Fruit fly (Drosophila melanogaster) whole organism, embryonic: Measurements from ENCODE around the gene CG4267.

ENCODE experiments used
- Asciz ChIP-seq: fragments of 200-800 bp; sonication (Bioruptor generic); optimal IDR thresholded peaks from 2 replicates; lab custom pipeline; 2017; ENCODE audit warnings: missing biosample characterization, mild to moderate bottlenecking, missing genetic modification characterization, missing genetic modification reagents
- Bgb ChIP-seq: fragments of 200-800 bp; sonication (Bioruptor generic); IDR thresholded peaks from 2 replicates; pipeline ENCODE4 v1.3.6; 2022; ENCODE audit warnings: missing biosample characterization, missing genetic modification characterization; ENCODE audit not compliant: partially characterized antibody
- CG10267 ChIP-seq: fragments of 200-800 bp; sonication (Bioruptor generic); optimal IDR thresholded peaks from 2 replicates; lab custom pipeline; 2018; ENCODE audit warnings: missing biosample characterization, mild to moderate bottlenecking, missing genetic modification characterization, moderate library complexity
- CG13624 ChIP-seq: fragments of 200-800 bp; sonication (Bioruptor generic); optimal IDR thresholded peaks from 2 replicates; lab custom pipeline; 2016; ENCODE audit warnings: missing biosample characterization, missing genetic modification characterization
- CG14014 ChIP-seq: fragments of 200-800 bp; sonication (Bioruptor generic); IDR thresholded peaks from 2 replicates; pipeline ENCODE4 v1.3.6; 2022; ENCODE audit warnings: missing biosample characterization, missing genetic modification characterization
- CG14050 ChIP-seq: fragments of 200-800 bp; sonication (Bioruptor generic); IDR thresholded peaks from 3 replicates; pipeline ENCODE4 v1.3.6; 2022; ENCODE audit warnings: missing biosample characterization, missing genetic modification characterization
- CG14441 ChIP-seq: fragments of 200-800 bp; sonication (Bioruptor generic); IDR thresholded peaks from 2 replicates; pipeline ENCODE4 v1.3.6; 2022; ENCODE audit warnings: missing biosample characterization, missing genetic modification characterization
- CG15073 ChIP-seq: fragments of 200-800 bp; sonication (Bioruptor generic); optimal IDR thresholded peaks from 2 replicates; lab custom pipeline; 2016; ENCODE audit warnings: missing biosample characterization, missing genetic modification characterization
- CG15269 ChIP-seq: fragments of 200-800 bp; sonication (Bioruptor generic); optimal IDR thresholded peaks from 2 replicates; lab custom pipeline; 2018; ENCODE audit warnings: missing biosample characterization, mild to moderate bottlenecking, missing genetic modification characterization, moderate library complexity
- CG16813 ChIP-seq: fragments of 200-800 bp; sonication (Bioruptor generic); IDR thresholded peaks from 3 replicates; pipeline ENCODE4 v1.3.6; 2022; ENCODE audit warnings: missing biosample characterization, missing genetic modification characterization; ENCODE audit not compliant: partially characterized antibody
- CG17186 ChIP-seq: fragments of 200-800 bp; sonication (Bioruptor generic); optimal IDR thresholded peaks from 3 replicates; lab custom pipeline; 2017; ENCODE audit warnings: missing biosample characterization, missing genetic modification reagents, missing genetic modification characterization
- CG17568 ChIP-seq: fragments of 200-800 bp; sonication (Bioruptor generic); optimal IDR thresholded peaks from 2 replicates; lab custom pipeline; 2018; ENCODE audit warnings: missing biosample characterization, mild to moderate bottlenecking, missing genetic modification characterization, moderate library complexity
- CG17802 ChIP-seq: fragments of 200-800 bp; sonication (Bioruptor generic); optimal IDR thresholded peaks from 2 replicates; lab custom pipeline; 2018; ENCODE audit warnings: missing biosample characterization, mild to moderate bottlenecking, missing genetic modification characterization, moderate library complexity
- CG18011 ChIP-seq: fragments of 200-800 bp; sonication (Bioruptor generic); optimal IDR thresholded peaks from 2 replicates; lab custom pipeline; 2017; ENCODE audit warnings: missing biosample characterization, missing genetic modification characterization, mild to moderate bottlenecking, moderate library complexity, missing genotype
- CG32767 ChIP-seq: fragments of 200-800 bp; sonication (Bioruptor generic); IDR thresholded peaks from 2 replicates; pipeline ENCODE4 v1.3.6; 2022; ENCODE audit warnings: missing biosample characterization, missing genetic modification characterization
- CG3281 ChIP-seq: fragments of 200-800 bp; sonication (Bioruptor generic); optimal IDR thresholded peaks from 3 replicates; lab custom pipeline; 2017; ENCODE audit warnings: missing biosample characterization, mild to moderate bottlenecking, missing genetic modification characterization
- CG33557 ChIP-seq: fragments of 200-800 bp; sonication (Bioruptor generic); optimal IDR thresholded peaks from 2 replicates; lab custom pipeline; 2019; ENCODE audit warnings: missing biosample characterization, mild to moderate bottlenecking, missing genetic modification characterization, moderate library complexity
- CG3407 ChIP-seq: fragments of 200-800 bp; sonication (Bioruptor generic); optimal IDR thresholded peaks from 2 replicates; lab custom pipeline; 2018; ENCODE audit warnings: missing biosample characterization, mild to moderate bottlenecking, missing genetic modification characterization
- CG34422 ChIP-seq: fragments of 200-800 bp; sonication (Bioruptor generic); IDR thresholded peaks from 3 replicates; pipeline ENCODE4 v1.3.6; 2022; ENCODE audit warnings: missing biosample characterization, missing genetic modification characterization
- CG4424 ChIP-seq: fragments of 200-800 bp; sonication (Bioruptor generic); optimal IDR thresholded peaks from 3 replicates; lab custom pipeline; 2016; ENCODE audit warnings: missing biosample characterization, missing genetic modification characterization
- CG4617 ChIP-seq: fragments of 200-800 bp; sonication (Bioruptor generic); optimal IDR thresholded peaks from 3 replicates; lab custom pipeline; 2016; ENCODE audit warnings: missing biosample characterization, missing genetic modification characterization, borderline replicate concordance
- CG4730 ChIP-seq: fragments of 200-800 bp; sonication (Bioruptor generic); IDR thresholded peaks from 2 replicates; pipeline ENCODE4 v1.3.6; 2022; ENCODE audit warnings: missing biosample characterization, missing genetic modification characterization
- CG5953 ChIP-seq: fragments of 200-800 bp; sonication (Bioruptor generic); IDR thresholded peaks from 2 replicates; pipeline ENCODE4 v1.3.6; 2022; ENCODE audit warnings: missing biosample characterization, missing genetic modification characterization
- CG6254 ChIP-seq: fragments of 200-800 bp; sonication (Bioruptor generic); optimal IDR thresholded peaks from 3 replicates; lab custom pipeline; 2017; ENCODE audit warnings: mild to moderate bottlenecking, missing biosample characterization, missing genetic modification reagents, missing genetic modification characterization
- CG7963 ChIP-seq: fragments of 200-800 bp; sonication (Bioruptor generic); IDR thresholded peaks from 3 replicates; pipeline ENCODE4 v1.3.6; 2022; ENCODE audit warnings: missing biosample characterization, missing genetic modification characterization; ENCODE audit not compliant: partially characterized antibody
- CHES-1-like ChIP-seq: fragments of 200-800 bp; sonication (Bioruptor generic); optimal IDR thresholded peaks from 2 replicates; lab custom pipeline; 2016; ENCODE audit warnings: missing biosample characterization, missing genetic modification characterization
- Dref ChIP-seq: fragments of 200-800 bp; sonication (Bioruptor generic); IDR thresholded peaks from 2 replicates; pipeline ENCODE4 v1.3.6; 2022; ENCODE audit warnings: missing biosample characterization, missing genetic modification characterization
- Hr3 ChIP-seq: fragments of 200-800 bp; sonication (Bioruptor generic); optimal IDR thresholded peaks from 3 replicates; lab custom pipeline; 2016; ENCODE audit warnings: missing biosample characterization, missing genetic modification characterization
- Kr ChIP-seq: fragments of 200-800 bp; sonication (Bioruptor generic); optimal IDR thresholded peaks from 2 replicates; lab custom pipeline; 2017; ENCODE audit warnings: missing biosample characterization, mild to moderate bottlenecking, missing genetic modification characterization
- MESR4 ChIP-seq: fragments of 200-800 bp; sonication (Bioruptor generic); optimal IDR thresholded peaks from 2 replicates; lab custom pipeline; 2018; ENCODE audit warnings: missing biosample characterization, mild to moderate bottlenecking, missing genetic modification characterization, moderate library complexity
- Myb ChIP-seq: fragments of 200-800 bp; sonication (Bioruptor generic); optimal IDR thresholded peaks from 2 replicates; lab custom pipeline; 2016; ENCODE audit warnings: missing biosample characterization, missing genetic modification characterization
- Oaz ChIP-seq: fragments of 200-800 bp; sonication (Bioruptor generic); IDR thresholded peaks from 2 replicates; pipeline ENCODE4 v1.3.6; 2022; ENCODE audit warnings: missing biosample characterization, missing genetic modification characterization
- Sox102F ChIP-seq: fragments of 200-800 bp; sonication (Bioruptor generic); optimal IDR thresholded peaks from 2 replicates; lab custom pipeline; 2018; ENCODE audit warnings: missing biosample characterization, mild to moderate bottlenecking, missing genetic modification characterization, moderate library complexity
- Xbp1 ChIP-seq: fragments of 200-800 bp; sonication (Bioruptor generic); optimal IDR thresholded peaks from 3 replicates; lab custom pipeline; 2016; ENCODE audit warnings: missing biosample characterization, mild to moderate bottlenecking, missing genetic modification characterization
- br ChIP-seq: fragments of >200 bp; optimal IDR thresholded peaks from 2 replicates; lab custom pipeline; 2017
- caup ChIP-seq: fragments of 200-800 bp; sonication (Bioruptor generic); optimal IDR thresholded peaks from 3 replicates; lab custom pipeline; 2017; ENCODE audit warnings: missing biosample characterization, mild to moderate bottlenecking, missing genetic modification characterization, moderate library complexity; ENCODE audit not compliant: severe bottlenecking
- cwo ChIP-seq: fragments of 200-800 bp; sonication (Bioruptor generic); optimal IDR thresholded peaks from 3 replicates; lab custom pipeline; 2017; ENCODE audit warnings: missing biosample characterization, missing genetic modification characterization, mild to moderate bottlenecking, moderate library complexity, missing genetic modification reagents
- dan ChIP-seq: fragments of 200-800 bp; sonication (Bioruptor generic); IDR thresholded peaks from 2 replicates; pipeline ENCODE4 v1.3.6; 2022; ENCODE audit warnings: missing biosample characterization, missing genetic modification characterization
- dimm ChIP-seq: fragments of 200-800 bp; sonication (Bioruptor generic); IDR thresholded peaks from 2 replicates; pipeline ENCODE4 v1.3.6; 2022; ENCODE audit warnings: missing biosample characterization, missing genetic modification characterization
- lola ChIP-seq, 3 experiments: fragments of >200 bp in 2 of 3; fragments of 200-800 bp in 1 of 3; sonication (Bioruptor generic) in 1 of 3; optimal IDR thresholded peaks; 2 replicates each; lab custom pipeline; 2017 to 2019; ENCODE audit warnings: missing biosample characterization in 3 of 3, missing genetic modification characterization in 3 of 3, mild to moderate bottlenecking in 1 of 3, moderate library complexity in 1 of 3
- oc ChIP-seq: fragments of 200-800 bp; sonication (Bioruptor generic); optimal IDR thresholded peaks from 2 replicates; lab custom pipeline; 2018; ENCODE audit warnings: missing biosample characterization, mild to moderate bottlenecking, missing genetic modification characterization, moderate library complexity
- odd ChIP-seq: fragments of 200-800 bp; sonication (Bioruptor generic); optimal IDR thresholded peaks from 2 replicates; lab custom pipeline; 2017; ENCODE audit warnings: missing biosample characterization, mild to moderate bottlenecking, missing genetic modification characterization
- otp ChIP-seq: fragments of 200-800 bp; sonication (Bioruptor generic); IDR thresholded peaks from 3 replicates; pipeline ENCODE4, ENCODE4 v1.3.6; 2022; ENCODE audit warnings: missing biosample characterization, missing genetic modification characterization
- pum ChIP-seq: fragments of 200-800 bp; sonication (Bioruptor generic); optimal IDR thresholded peaks from 2 replicates; lab custom pipeline; 2016; ENCODE audit warnings: missing biosample characterization, missing genetic modification characterization
- pzg ChIP-seq: fragments of 200-800 bp; sonication (Bioruptor generic); optimal IDR thresholded peaks from 3 replicates; lab custom pipeline; 2018; ENCODE audit warnings: missing biosample characterization, mild to moderate bottlenecking, missing genetic modification characterization, moderate library complexity
- repo ChIP-seq: fragments of 200-800 bp; sonication (Bioruptor generic); optimal IDR thresholded peaks from 2 replicates; lab custom pipeline; 2016; ENCODE audit warnings: missing biosample characterization, missing genetic modification characterization
- seq ChIP-seq: fragments of 200-800 bp; sonication (Bioruptor generic); IDR thresholded peaks from 2 replicates; pipeline ENCODE4 v1.3.6; 2022; ENCODE audit warnings: missing biosample characterization, missing genetic modification characterization
- ssp ChIP-seq: fragments of 200-800 bp; sonication (Bioruptor generic); IDR thresholded peaks from 2 replicates; pipeline ENCODE4 v1.3.6; 2022; ENCODE audit warnings: missing biosample characterization, missing genetic modification characterization
- tna ChIP-seq: fragments of 200-800 bp; sonication (Bioruptor generic); IDR thresholded peaks from 2 replicates; pipeline ENCODE4 v1.3.6; 2022; ENCODE audit warnings: missing biosample characterization, missing genetic modification characterization; ENCODE audit not compliant: partially characterized antibody
- yki ChIP-seq: fragments of >200 bp; optimal IDR thresholded peaks from 3 replicates; lab custom pipeline; 2018

CG4267 gene

DNA sequence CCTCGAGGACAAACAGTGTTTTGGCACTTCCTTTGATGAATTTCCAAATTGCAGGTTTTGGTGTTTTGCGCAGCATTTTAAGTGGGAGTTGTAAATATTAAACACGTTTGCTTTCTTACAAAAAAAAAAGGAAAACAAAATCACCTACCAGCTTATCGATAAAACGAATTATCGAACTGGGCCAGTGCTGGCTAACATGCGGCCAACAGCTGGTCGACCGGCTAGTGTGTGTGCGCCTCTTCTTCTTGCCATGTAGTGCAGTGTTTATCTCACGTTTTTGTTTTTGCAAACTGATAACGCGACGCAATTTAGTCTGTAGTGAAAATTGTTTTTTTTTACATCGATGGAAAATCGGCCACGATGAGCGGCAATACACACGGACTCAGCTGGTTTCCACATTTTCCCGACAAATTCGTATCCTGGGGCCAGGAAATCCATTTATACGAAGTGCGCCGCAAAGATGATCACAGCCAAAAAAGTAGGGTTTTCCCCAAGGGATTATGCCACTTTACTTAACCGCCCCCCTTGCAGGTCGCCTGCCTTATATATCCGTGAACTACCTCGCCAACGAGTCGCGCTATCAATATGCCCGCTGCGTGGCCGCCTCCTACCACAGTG is 25.0 kb upstream of the CG4267 start, which contains the start of the genes CG15386, CG42371 and mio (continued):
- TF ChIP-seq CG33557 (GFP tag; lab: Kevin White, UChicago) (no peak), tna (GFP tag; lab: Robert Waterston, UW) (no peak), CG4424 (GFP tag; lab: Kevin White, UChicago) (no peak), CG18011 (no peak), MESR4 (GFP tag; lab: Kevin White, UChicago) (peak; percentile 42), Sox102F (no peak), Bgb (peak; percentile 59), CG16813 (GFP tag; lab: Robert Waterston, UW) (peak; percentile 57; the same call in 1 of the 3 replicates), seq (no peak), CG7963 (no peak), ssp (no peak), dan (GFP tag; lab: Robert Waterston, UW) (no peak), CG14014 (no peak), CG34422 (peak; percentile 88), oc (tag; lab: Kevin White, UChicago) (no peak), lola (GFP tag; optimal IDR thresholded peaks at IDR 0.05; lab: Kevin White, UChicago) (no peak), cwo (GFP tag; lab: Kevin White, UChicago) (peak; percentile 57), CG17802 (tag; lab: Kevin White, UChicago) (no peak), caup (GFP tag; lab: Kevin White, UChicago) (peak; percentile 9), CG13624 (GFP tag; lab: Kevin White, UChicago) (peak; percentile 82), CG15269 (tag; lab: Kevin White, UChicago) (no peak), br (lab: Kevin White, UChicago) (no peak), CG3407 (no peak), Oaz (GFP tag; lab: Robert Waterston, UW) (no peak), dimm (GFP tag; lab: Robert Waterston, UW) (no peak), Asciz (GFP tag; lab: Kevin White, UChicago) (no peak), odd (GFP tag; lab: Kevin White, UChicago) (no peak), CG6254 (no peak), pum (no peak), CG14441 (GFP tag; lab: Robert Waterston, UW) (no peak), CG4617 (peak; percentile 73), CG3281 (GFP tag; lab: Kevin White, UChicago) (peak; percentile 10), CG32767 (GFP tag; lab: Robert Waterston, UW) (no peak), Myb (GFP tag; lab: Kevin White, UChicago) (peak; percentile 45), CHES-1-like (GFP tag; lab: Kevin White, UChicago) (peak; percentile 59), Hr3 (no peak), Kr (GFP tag; lab: Kevin White, UChicago) (no peak), CG14050 (GFP tag; lab: Robert Waterston, UW) (no peak), Dref (GFP tag; lab: Robert Waterston, UW) (peak; percentile 81), CG10267 (peak; percentile 93), yki (no peak), repo (GFP tag; lab: Kevin White, UChicago) (no peak), Xbp1 (GFP tag; lab: Kevin White, UChicago) (no peak), CG15073 (no peak), CG4730 (GFP tag; lab: Robert Waterston, UW) (no peak), CG17186 (GFP tag; lab: Kevin White, UChicago) (peak; percentile 39), otp (GFP tag; lab: Robert Waterston, UW) (no peak), CG17568 (no peak), pzg (peak; percentile 71), CG5953 (GFP tag; lab: Robert Waterston, UW) (no peak)
